Worm (Caenorhabditis elegans) whole organism, L4/young adult: Measurements from ENCODE around the gene lab-2.
A peak's percentile ranks its signal among the peaks of the same experiment; 100 is the strongest.

Experiments
- W03F9.2 ChIP-seq: fragments of 150-350 bp; optimal IDR thresholded peaks from 2 replicates; lab custom pipeline; 2014; ENCODE audit warnings: missing biosample characterization, missing genetic modification characterization
- dao-5 ChIP-seq: sonication (generic microtip); optimal IDR thresholded peaks from 2 replicates; lab custom pipeline; 2016; ENCODE audit warnings: missing genotype, missing genetic modification characterization, moderate library complexity, missing compliant biosample characterization
- him-1 ChIP-seq: sonication (generic microtip); optimal IDR thresholded peaks from 2 replicates; lab custom pipeline; 2016; ENCODE audit warnings: missing genotype, missing genetic modification reagents, missing genetic modification characterization, missing compliant biosample characterization

Gene lab-2

ce11 chrIII:7358627-7359026 lies 29.2 kb upstream of the lab-2 start:
- TF ChIP-seq him-1 (no peak), W03F9.2 (tag; lab: Kevin White, UChicago) (no peak), dao-5 (tag; lab: Kevin White, UChicago) (no peak)

- TF ChIP-seq dao-5 (tag; lab: Kevin White, UChicago) (no peak), W03F9.2 (tag; lab: Kevin White, UChicago) (no peak), him-1 (no peak)
These were observed 27.9 kb upstream of the lab-2 start, which contains the start of gene F08F8.10 for ce11 chrIII:7357356-7357755. Gene F08F8.10, minus strand, starts transcription at chrIII:7357393.

- TF ChIP-seq him-1 (no peak), W03F9.2 (tag; lab: Kevin White, UChicago) (no peak), dao-5 (tag; lab: Kevin White, UChicago) (no peak)
These were observed 24.5 kb upstream of the lab-2 start, which contains the start of gene F08F8.9 for ce11 chrIII:7353871-7354270. Gene F08F8.9, minus strand, starts transcription at chrIII:7353971.

ce11 chrIII:7349075-7349474 lies 19.7 kb upstream of the lab-2 start, which contains the start of gene gos-28:
Gene gos-28, minus strand, starts transcription at chrIII:7349175.
- no peak for TF ChIP-seq dao-5 (tag; lab: Kevin White, UChicago)
- TF ChIP-seq him-1, result no peak
- TF ChIP-seq W03F9.2 (tag; lab: Kevin White, UChicago), result no peak

- TF ChIP-seq W03F9.2 (tag; lab: Kevin White, UChicago) (no peak), him-1 (no peak), dao-5 (tag; lab: Kevin White, UChicago) (no peak)
These were observed 17.6 kb upstream of the lab-2 start, which contains the start of gene F08F8.7 for ce11 chrIII:7347049-7347448. Gene F08F8.7, minus strand, starts transcription at chrIII:7347149.

- no peak for TF ChIP-seq him-1
- no peak for TF ChIP-seq W03F9.2 (tag; lab: Kevin White, UChicago)
- no peak for TF ChIP-seq dao-5 (tag; lab: Kevin White, UChicago)
These were observed 14.0 kb upstream of the lab-2 start, which contains the start of gene F08F8.6 for ce11 chrIII:7343389-7343788. Gene F08F8.6, plus strand, starts transcription at chrIII:7343689.

ce11 chrIII:7339138-7339537 lies 9.7 kb upstream of the lab-2 start:
- TF ChIP-seq W03F9.2 (tag; lab: Kevin White, UChicago) (no peak), him-1 (no peak), dao-5 (tag; lab: Kevin White, UChicago) (no peak)

ce11 chrIII:7338693-7339092 lies 9.3 kb upstream of the lab-2 start, which contains the start of gene kap-1:
Gene kap-1, plus strand, starts transcription at chrIII:7338835.
- no peak for TF ChIP-seq dao-5 (tag; lab: Kevin White, UChicago)
- no peak for TF ChIP-seq W03F9.2 (tag; lab: Kevin White, UChicago)
- TF ChIP-seq him-1, result no peak

ce11 chrIII:7338009-7338408 lies 8.6 kb upstream of the lab-2 start:
- TF ChIP-seq dao-5 (tag; lab: Kevin White, UChicago), result no peak

ce11 chrIII:7336214-7336613 lies 6.8 kb upstream of the lab-2 start, which contains the start of gene gsp-2:
Gene gsp-2, plus strand, starts transcription at chrIII:7336587.
- TF ChIP-seq dao-5 (tag; lab: Kevin White, UChicago) (no peak), W03F9.2 (tag; lab: Kevin White, UChicago) (peak; percentile 85), him-1 (no peak)

- TF ChIP-seq dao-5 (tag; lab: Kevin White, UChicago), result no peak
- TF ChIP-seq him-1, result no peak
- peak; percentile 85 for TF ChIP-seq W03F9.2 (tag; lab: Kevin White, UChicago)
These were observed 5.8 kb upstream of the lab-2 start, which contains the start of gene F56C9.10 for ce11 chrIII:7335220-7335619. Gene F56C9.10, minus strand, starts transcription at chrIII:7335316.

- no peak for TF ChIP-seq him-1
- TF ChIP-seq W03F9.2 (tag; lab: Kevin White, UChicago), result no peak
- no peak for TF ChIP-seq dao-5 (tag; lab: Kevin White, UChicago)
These were observed 2.3 kb upstream of the lab-2 start for ce11 chrIII:7331671-7332070.

ce11 chrIII:7323331-7323730 lies 6.1 kb downstream of the lab-2 start:
- TF ChIP-seq him-1 (no peak), dao-5 (tag; lab: Kevin White, UChicago) (no peak), W03F9.2 (tag; lab: Kevin White, UChicago) (no peak)

ce11 chrIII:7322018-7322417 lies 7.4 kb downstream of the lab-2 start:
- no peak for TF ChIP-seq W03F9.2 (tag; lab: Kevin White, UChicago)
- no peak for TF ChIP-seq dao-5 (tag; lab: Kevin White, UChicago)
- no peak for TF ChIP-seq him-1

ce11 chrIII:7319390-7319789 lies 10.0 kb downstream of the lab-2 start, which contains the start of gene F56C9.8:
Gene F56C9.8, minus strand, starts transcription at chrIII:7319509.
- TF ChIP-seq dao-5 (tag; lab: Kevin White, UChicago) (no peak), him-1 (no peak), W03F9.2 (tag; lab: Kevin White, UChicago) (no peak)
